Fruit fly (Drosophila melanogaster) whole organism, embryonic: Measurements from ENCODE around the gene Cyp313a2.

Experiments used
- Ada2b ChIP-seq: fragments of 200-800 bp; sonication (Bioruptor generic); IDR thresholded peaks from 2 replicates; pipeline ENCODE4 v1.3.6; 2022; ENCODE audit warnings: missing biosample characterization, missing genetic modification characterization
- Atf3 ChIP-seq: fragments of 200-800 bp; sonication (Bioruptor generic); optimal IDR thresholded peaks from 3 replicates; lab custom pipeline; 2016; ENCODE audit warnings: missing biosample characterization, missing genetic modification characterization
- Atf6 ChIP-seq: fragments of 200-800 bp; sonication (Bioruptor generic); IDR thresholded peaks from 2 replicates; pipeline ENCODE4 v1.3.6; 2022; ENCODE audit warnings: missing biosample characterization, missing genetic modification characterization
- Awh ChIP-seq: fragments of 200-800 bp; sonication (Bioruptor generic); IDR thresholded peaks from 2 replicates; pipeline ENCODE4, ENCODE4 v1.3.6; 2022; ENCODE audit warnings: missing biosample characterization, missing genetic modification characterization
- CG11504 ChIP-seq: fragments of 200-800 bp; sonication (Bioruptor generic); optimal IDR thresholded peaks from 3 replicates; lab custom pipeline; 2019; ENCODE audit warnings: missing biosample characterization, mild to moderate bottlenecking, missing genetic modification characterization, moderate library complexity
- CG12744 ChIP-seq: fragments of 200-800 bp; sonication (Bioruptor generic); optimal IDR thresholded peaks from 2 replicates; lab custom pipeline; 2016; ENCODE audit warnings: missing biosample characterization, missing genetic modification characterization
- CG12769 ChIP-seq: fragments of 200-800 bp; sonication (Bioruptor generic); optimal IDR thresholded peaks from 2 replicates; lab custom pipeline; 2019; ENCODE audit warnings: missing biosample characterization, mild to moderate bottlenecking, missing genetic modification characterization, moderate library complexity
- CG14965 ChIP-seq: fragments of 200-800 bp; sonication (Bioruptor generic); optimal IDR thresholded peaks from 2 replicates; lab custom pipeline; 2016; ENCODE audit warnings: missing biosample characterization, missing genetic modification characterization, borderline replicate concordance
- CG1529 ChIP-seq: fragments of 200-800 bp; sonication (Bioruptor generic); optimal IDR thresholded peaks from 3 replicates; lab custom pipeline; 2018; ENCODE audit warnings: missing biosample characterization, missing genetic modification characterization
- CG17186 ChIP-seq: fragments of 200-800 bp; sonication (Bioruptor generic); optimal IDR thresholded peaks from 3 replicates; lab custom pipeline; 2017; ENCODE audit warnings: missing biosample characterization, missing genetic modification reagents, missing genetic modification characterization
- CG18599 ChIP-seq: fragments of 200-800 bp; sonication (Bioruptor generic); optimal IDR thresholded peaks from 3 replicates; lab custom pipeline; 2017; ENCODE audit warnings: missing biosample characterization, missing genetic modification characterization, mild to moderate bottlenecking, moderate library complexity, missing genetic modification reagents
- CG2199 ChIP-seq: fragments of 200-800 bp; sonication (Bioruptor generic); IDR thresholded peaks from 3 replicates; pipeline ENCODE4 v1.3.6; 2022; ENCODE audit warnings: missing biosample characterization, missing genetic modification characterization
- CG2875 ChIP-seq: fragments of 200-800 bp; sonication (Bioruptor generic); optimal IDR thresholded peaks from 2 replicates; lab custom pipeline; 2017; ENCODE audit warnings: missing biosample characterization, mild to moderate bottlenecking, missing genetic modification characterization, missing genetic modification reagents
- CG31365 ChIP-seq: fragments of 200-800 bp; sonication (Bioruptor generic); optimal IDR thresholded peaks from 2 replicates; lab custom pipeline; 2018; ENCODE audit warnings: missing biosample characterization, mild to moderate bottlenecking, missing genetic modification characterization
- CG3163 ChIP-seq: fragments of 200-800 bp; sonication (Bioruptor generic); optimal IDR thresholded peaks from 3 replicates; lab custom pipeline; 2016; ENCODE audit warnings: missing biosample characterization, missing genetic modification characterization
- CG34376 ChIP-seq: fragments of 200-800 bp; sonication (Bioruptor generic); optimal IDR thresholded peaks from 2 replicates; lab custom pipeline; 2018; ENCODE audit warnings: missing biosample characterization, mild to moderate bottlenecking, missing genetic modification characterization
- CG42726 ChIP-seq: fragments of 200-800 bp; sonication (Bioruptor generic); IDR thresholded peaks from 2 replicates; pipeline ENCODE4 v1.3.6; 2022; ENCODE audit warnings: missing biosample characterization, missing genetic modification characterization; ENCODE audit not compliant: partially characterized antibody
- CG4360 ChIP-seq: fragments of 200-800 bp; sonication (Bioruptor generic); IDR thresholded peaks from 2 replicates; pipeline ENCODE4 v1.3.6; 2022; ENCODE audit warnings: missing biosample characterization, missing genetic modification characterization
- CG7556 ChIP-seq: fragments of 200-800 bp; sonication (Bioruptor generic); optimal IDR thresholded peaks from 2 replicates; lab custom pipeline; 2017; ENCODE audit warnings: missing biosample characterization, mild to moderate bottlenecking, missing genetic modification characterization
- CG9797 ChIP-seq: fragments of 200-800 bp; sonication (Bioruptor generic); optimal IDR thresholded peaks from 3 replicates; lab custom pipeline; 2018; ENCODE audit warnings: missing biosample characterization, mild to moderate bottlenecking, missing genetic modification characterization
- Ets65A ChIP-seq: fragments of 200-800 bp; sonication (Bioruptor generic); peaks from one replicate; lab custom pipeline; 2016; ENCODE audit warnings: missing biosample characterization, missing genetic modification characterization
- Gsc ChIP-seq: fragments of 200-800 bp; sonication (Bioruptor generic); IDR thresholded peaks from 2 replicates; pipeline ENCODE4 v1.3.6; 2022; ENCODE audit warnings: missing biosample characterization, missing genetic modification characterization
- HLH3B ChIP-seq: fragments of 200-800 bp; sonication (Bioruptor generic); IDR thresholded peaks from 2 replicates; pipeline ENCODE4 v1.3.6; 2022; ENCODE audit warnings: missing biosample characterization, missing genetic modification characterization
- MBD-R2 ChIP-seq: fragments of 200-800 bp; sonication (Bioruptor generic); IDR thresholded peaks from 2 replicates; pipeline ENCODE4 v1.3.6; 2022; ENCODE audit warnings: missing biosample characterization, missing genetic modification characterization
- Neu2 ChIP-seq: fragments of 200-800 bp; sonication (Bioruptor generic); optimal IDR thresholded peaks from 3 replicates; lab custom pipeline; 2016; ENCODE audit warnings: missing biosample characterization, missing genetic modification characterization, borderline replicate concordance
- Nf-YB ChIP-seq: fragments of 200-800 bp; sonication (Bioruptor generic); optimal IDR thresholded peaks from 3 replicates; lab custom pipeline; 2019; ENCODE audit warnings: missing biosample characterization, mild to moderate bottlenecking, missing genetic modification characterization, moderate library complexity
- Six4 ChIP-seq: fragments of 200-800 bp; sonication (Bioruptor generic); optimal IDR thresholded peaks from 2 replicates; lab custom pipeline; 2016; ENCODE audit warnings: missing biosample characterization, missing genetic modification characterization
- TFAM ChIP-seq: fragments of 200-800 bp; sonication (Bioruptor generic); optimal IDR thresholded peaks from 2 replicates; lab custom pipeline; 2017; ENCODE audit warnings: missing biosample characterization, missing genetic modification characterization, inconsistent platforms
- ap ChIP-seq: fragments of 200-800 bp; sonication (Bioruptor generic); IDR thresholded peaks from 2 replicates; pipeline ENCODE4 v1.3.6; 2022; ENCODE audit warnings: missing biosample characterization, missing genetic modification characterization
- ara ChIP-seq: fragments of 200-800 bp; sonication (Bioruptor generic); IDR thresholded peaks from 2 replicates; pipeline ENCODE4 v1.3.6; 2022; ENCODE audit warnings: missing biosample characterization, missing genetic modification characterization
- br ChIP-seq: fragments of >200 bp; optimal IDR thresholded peaks from 2 replicates; lab custom pipeline; 2017
- cg ChIP-seq: fragments of 200-800 bp; sonication (Bioruptor generic); optimal IDR thresholded peaks from 3 replicates; lab custom pipeline; 2019; ENCODE audit warnings: missing biosample characterization, mild to moderate bottlenecking, missing genetic modification characterization, moderate library complexity
- chinmo ChIP-seq: fragments of 200-800 bp; sonication (Bioruptor generic); IDR thresholded peaks from 4 replicates; pipeline ENCODE4 v1.3.6; 2022; ENCODE audit warnings: missing biosample characterization, missing genetic modification characterization; ENCODE audit not compliant: partially characterized antibody
- dmrt99B ChIP-seq: fragments of 200-800 bp; sonication (Bioruptor generic); optimal IDR thresholded peaks from 2 replicates; lab custom pipeline; 2018; ENCODE audit warnings: missing biosample characterization, mild to moderate bottlenecking, missing genetic modification characterization, moderate library complexity
- dysf ChIP-seq: fragments of 200-800 bp; sonication (Bioruptor generic); IDR thresholded peaks from 3 replicates; pipeline ENCODE4 v1.3.6; 2022; ENCODE audit warnings: missing biosample characterization, missing genetic modification characterization
- eve ChIP-seq, 2 experiments: fragments of >200 bp; optimal IDR thresholded peaks; 2 replicates each; lab custom pipeline; 2017; ENCODE audit warnings: missing biosample characterization in 2 of 2, missing genetic modification characterization in 2 of 2
- ewg ChIP-seq: fragments of 200-800 bp; sonication (Bioruptor generic); optimal IDR thresholded peaks from 3 replicates; lab custom pipeline; 2017; ENCODE audit warnings: mild to moderate bottlenecking, missing biosample characterization, missing genetic modification reagents, missing genetic modification characterization
- fru ChIP-seq: fragments of >200 bp; optimal IDR thresholded peaks from 2 replicates; lab custom pipeline; 2017
- grn ChIP-seq: fragments of 200-800 bp; sonication (Bioruptor generic); optimal IDR thresholded peaks from 3 replicates; lab custom pipeline; 2017; ENCODE audit warnings: missing biosample characterization, missing genetic modification characterization
- ind ChIP-seq: fragments of 200-800 bp; sonication (Bioruptor generic); optimal IDR thresholded peaks from 3 replicates; lab custom pipeline; 2016; ENCODE audit warnings: missing biosample characterization, missing genetic modification characterization
- lilli ChIP-seq: fragments of 200-800 bp; sonication (Bioruptor generic); optimal IDR thresholded peaks from 3 replicates; lab custom pipeline; 2016; ENCODE audit warnings: missing biosample characterization, missing genetic modification characterization
- nmo ChIP-seq: fragments of 200-800 bp; sonication (Bioruptor generic); optimal IDR thresholded peaks from 2 replicates; lab custom pipeline; 2018; ENCODE audit warnings: missing biosample characterization, mild to moderate bottlenecking, missing genetic modification characterization, moderate library complexity
- odd ChIP-seq: fragments of 200-800 bp; sonication (Bioruptor generic); optimal IDR thresholded peaks from 2 replicates; lab custom pipeline; 2017; ENCODE audit warnings: missing biosample characterization, mild to moderate bottlenecking, missing genetic modification characterization
- pb ChIP-seq: fragments of 200-800 bp; sonication (Bioruptor generic); optimal IDR thresholded peaks from 3 replicates; lab custom pipeline; 2016; ENCODE audit warnings: missing biosample characterization, missing genetic modification characterization
- sisA ChIP-seq: fragments of 200-800 bp; sonication (Bioruptor generic); IDR thresholded peaks from 2 replicates; pipeline ENCODE4 v1.3.6; 2022; ENCODE audit warnings: missing biosample characterization, missing genetic modification characterization
- tgo ChIP-seq: fragments of 200-800 bp; sonication (Bioruptor generic); IDR thresholded peaks from 3 replicates; pipeline ENCODE4 v1.3.6; 2022; ENCODE audit warnings: missing biosample characterization, missing genetic modification characterization
- twi ChIP-seq: fragments of 200-800 bp; optimal IDR thresholded peaks from 2 replicates; lab custom pipeline; 2019; ENCODE audit warnings: missing biosample characterization, mild to moderate bottlenecking, missing genetic modification characterization, moderate library complexity
- zen ChIP-seq: fragments of 200-800 bp; sonication (Bioruptor generic); optimal IDR thresholded peaks from 3 replicates; lab custom pipeline; 2018; ENCODE audit warnings: missing biosample characterization, mild to moderate bottlenecking, missing genetic modification characterization, moderate library complexity

Cyp313a2 gene

dm6 chr3R:12270590-12270989 lies 33.9 kb upstream of the Cyp313a2 start, which contains the start of gene CG17738:
CG17738 (plus strand) TSS chr3R:12270890.
- TF ChIP-seq Ada2b (GFP tag; lab: Robert Waterston, UW) (no peak), CG2875 (GFP tag; lab: Kevin White, UChicago) (no peak), CG9797 (GFP tag; lab: Kevin White, UChicago) (no peak), chinmo (GFP tag; lab: Robert Waterston, UW) (no peak), eve (GFP tag; optimal IDR thresholded peaks at IDR 0.05; lab: Kevin White, UChicago) (peak in 1 of 2 experiments; percentile 3), Awh (no peak), CG7556 (GFP tag; lab: Kevin White, UChicago) (no peak), CG4360 (GFP tag; lab: Robert Waterston, UW) (no peak), tgo (GFP tag; lab: Robert Waterston, UW) (no peak), CG12769 (tag; lab: Kevin White, UChicago) (peak; percentile 13)
- TF ChIP-seq, all 482 proteins: peak for 2

dm6 chr3R:12269889-12270403 lies 33.2 kb upstream of the Cyp313a2 start:
- no peak for TF ChIP-seq lilli (GFP tag; lab: Kevin White, UChicago)
- peak; percentile 42 for TF ChIP-seq CG34376 (GFP tag; lab: Kevin White, UChicago)
- no peak for TF ChIP-seq dysf (GFP tag; lab: Robert Waterston, UW)
- no peak for TF ChIP-seq CG14965 (GFP tag; lab: Kevin White, UChicago)
- TF ChIP-seq Atf6 (GFP tag; lab: Robert Waterston, UW): no peak
- no peak for TF ChIP-seq CG18599 (GFP tag; lab: Kevin White, UChicago)
- TF ChIP-seq nmo (GFP tag; lab: Kevin White, UChicago): no peak
- TF ChIP-seq sisA (GFP tag; lab: Robert Waterston, UW): no peak
- TF ChIP-seq CG1529: no peak
- peak; percentile 12 for TF ChIP-seq twi (tag; lab: Kevin White, UChicago)
- no peak for TF ChIP-seq Neu2 (GFP tag; lab: Kevin White, UChicago)
- no peak for TF ChIP-seq HLH3B (GFP tag; lab: Robert Waterston, UW)
- no peak for TF ChIP-seq CG31365 (tag; lab: Kevin White, UChicago)
- no peak for TF ChIP-seq CG42726 (GFP tag; lab: Robert Waterston, UW)
- TF ChIP-seq Atf3 (GFP tag; lab: Kevin White, UChicago): no peak
- no peak for TF ChIP-seq odd (GFP tag; lab: Kevin White, UChicago)
- no peak for TF ChIP-seq dmrt99B (tag; lab: Kevin White, UChicago)
- TF ChIP-seq, all 482 proteins: peak for 2

- TF ChIP-seq CG17186 (GFP tag; lab: Kevin White, UChicago) (no peak), CG7556 (GFP tag; lab: Kevin White, UChicago) (no peak), TFAM (no peak), Ets65A (GFP tag; lab: Kevin White, UChicago) (peak; percentile 89), CG3163 (GFP tag; lab: Kevin White, UChicago) (no peak), cg (GFP tag; lab: Kevin White, UChicago) (no peak), pb (no peak)
These were observed 24.0 kb upstream of the Cyp313a2 start, which contains the start of gene CG44038 for dm6 chr3R:12260669-12261068. CG44038 (plus strand) TSS chr3R:12260969.

DNA sequence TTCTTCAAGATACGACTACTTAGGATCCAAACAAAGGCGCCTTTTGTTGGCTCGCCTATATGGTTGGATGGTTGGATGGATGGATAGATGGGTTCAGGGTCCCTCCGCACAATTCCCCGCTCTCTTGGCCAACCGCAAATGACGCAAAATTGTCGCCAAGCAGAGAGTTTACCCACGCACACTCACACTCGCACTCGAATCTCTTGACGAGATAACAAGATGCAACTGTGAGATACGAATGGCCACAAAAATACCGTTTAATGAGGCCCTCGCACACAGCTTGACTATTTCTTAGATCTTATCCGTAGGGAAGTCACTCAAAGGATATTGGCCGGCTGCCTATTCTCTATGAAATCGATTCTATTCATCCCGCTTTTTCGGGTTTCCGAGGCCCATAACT lies 23.1 kb upstream of the Cyp313a2 start:
- no peak for TF ChIP-seq MBD-R2 (GFP tag; lab: Robert Waterston, UW)
- TF ChIP-seq grn: peak; percentile 63
- no peak for TF ChIP-seq ewg (GFP tag; lab: Kevin White, UChicago)
- TF ChIP-seq CG11504: no peak
- TF ChIP-seq Six4 (GFP tag; lab: Kevin White, UChicago): no peak
- no peak for TF ChIP-seq ara (GFP tag; lab: Robert Waterston, UW)
- no peak for TF ChIP-seq ind (GFP tag; lab: Kevin White, UChicago)
- TF ChIP-seq CG3163 (GFP tag; lab: Kevin White, UChicago): no peak
- peak; percentile 18 for TF ChIP-seq zen (tag; lab: Kevin White, UChicago)
- TF ChIP-seq br: no peak
- TF ChIP-seq Gsc (GFP tag; lab: Robert Waterston, UW): no peak
- TF ChIP-seq ap (GFP tag; lab: Robert Waterston, UW): no peak
- no peak for TF ChIP-seq CG12744 (GFP tag; lab: Kevin White, UChicago)
- no peak for TF ChIP-seq fru (lab: Kevin White, UChicago)
- TF ChIP-seq CG2199 (GFP tag; lab: Robert Waterston, UW): 0 out of 3 replicates have a peak, but pooled peaks have one; percentile 72
- no peak for TF ChIP-seq Nf-YB (GFP tag; lab: Kevin White, UChicago)
